Worm (Caenorhabditis elegans): ENCODE measurements around the gene mup-4.
A peak's percentile ranks its signal among the peaks of the same experiment; 100 is the strongest.
"Not testable (repeated sequence)": the region's sequence is repeated elsewhere in the genome, so short reads cannot be mapped to it uniquely, and the experiment has no call there.

Gene mup-4

DNA sequence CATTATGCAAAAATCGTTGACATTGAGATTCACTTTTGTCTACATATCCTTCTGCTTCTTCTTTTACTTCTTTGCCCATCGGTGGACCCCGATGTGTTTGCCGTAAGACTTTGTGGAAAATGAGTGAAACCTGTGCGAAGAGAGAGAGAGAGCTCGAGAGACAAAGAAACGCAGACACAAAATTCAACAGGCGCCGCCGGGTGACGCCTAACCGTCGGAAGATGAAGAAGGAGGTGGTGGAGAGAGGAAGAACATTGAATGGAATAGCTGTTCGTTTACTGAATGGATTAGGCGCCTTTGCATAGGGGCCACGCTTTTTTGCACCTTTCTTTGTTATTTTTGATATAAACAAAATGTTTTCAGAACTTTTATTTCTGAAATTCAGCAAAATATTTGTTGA, 18.1 kb upstream of the mup-4 start:
- no peak for TF ChIP-seq him-1 (tag; optimal IDR thresholded peaks at IDR 0.05)
- TF ChIP-seq W03F9.2 (tag; optimal IDR thresholded peaks at IDR 0.05) = no peak
- TF ChIP-seq dao-5 (tag; optimal IDR thresholded peaks at IDR 0.05) = no peak

DNA sequence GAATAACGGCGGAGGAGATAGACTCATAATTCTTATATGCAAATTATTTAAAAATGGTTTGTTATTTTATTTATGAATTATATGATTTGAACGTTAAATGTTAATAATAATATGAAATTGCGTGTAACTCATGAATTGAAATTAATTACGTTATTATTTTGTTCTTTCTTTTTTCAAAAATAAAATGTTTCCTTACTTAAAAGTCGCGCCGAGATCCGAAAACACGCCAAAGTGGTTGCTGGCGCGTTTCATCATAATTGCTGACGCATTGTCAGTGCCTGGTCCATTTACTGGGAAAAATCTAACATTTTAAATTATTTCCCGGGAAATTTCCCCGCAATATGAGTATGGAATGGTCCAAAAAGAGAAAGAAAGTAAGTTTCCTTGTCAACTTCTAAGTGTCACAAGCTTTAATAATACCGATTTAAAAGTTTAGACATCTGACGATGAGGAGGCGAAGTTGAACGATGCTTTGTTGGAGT, 10.6 kb upstream of the mup-4 start, which contains the start of the genes C07H6.9 and sap-140:
Gene C07H6.9, minus strand, starts transcription at position 51 of the 482 bp plus-strand sequence.
Gene sap-140, plus strand, starts transcription at position 318 of the 482 bp plus-strand sequence.
- peak; percentile 83 for TF ChIP-seq W03F9.2 (tag; optimal IDR thresholded peaks at IDR 0.05)
- TF ChIP-seq him-1 (tag; optimal IDR thresholded peaks at IDR 0.05) = peak; percentile 24
- no peak for TF ChIP-seq dao-5 (tag; optimal IDR thresholded peaks at IDR 0.05)

DNA sequence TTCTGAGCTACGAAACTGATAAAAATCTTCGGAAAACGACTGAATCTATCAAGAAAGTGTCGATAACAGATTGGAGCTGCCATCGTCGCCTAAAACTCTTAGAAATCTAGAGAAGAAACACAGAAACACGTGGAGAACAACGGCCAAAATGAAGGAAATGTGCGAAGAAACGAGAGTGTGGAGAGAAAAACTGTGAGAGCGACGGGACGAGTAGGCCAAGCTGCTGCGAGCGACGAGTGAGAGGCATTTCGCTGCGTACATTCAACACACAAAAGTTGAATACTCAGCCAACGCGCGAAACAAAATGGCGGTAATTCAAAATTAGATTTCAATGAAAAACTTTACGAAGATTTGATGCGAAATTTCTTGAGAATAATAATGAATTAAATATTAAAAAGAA, 9.4 kb upstream of the mup-4 start:
- TF ChIP-seq him-1 (tag; optimal IDR thresholded peaks at IDR 0.05) (no peak), W03F9.2 (tag; optimal IDR thresholded peaks at IDR 0.05) (peak; percentile 86), dao-5 (tag; optimal IDR thresholded peaks at IDR 0.05) (no peak)

DNA sequence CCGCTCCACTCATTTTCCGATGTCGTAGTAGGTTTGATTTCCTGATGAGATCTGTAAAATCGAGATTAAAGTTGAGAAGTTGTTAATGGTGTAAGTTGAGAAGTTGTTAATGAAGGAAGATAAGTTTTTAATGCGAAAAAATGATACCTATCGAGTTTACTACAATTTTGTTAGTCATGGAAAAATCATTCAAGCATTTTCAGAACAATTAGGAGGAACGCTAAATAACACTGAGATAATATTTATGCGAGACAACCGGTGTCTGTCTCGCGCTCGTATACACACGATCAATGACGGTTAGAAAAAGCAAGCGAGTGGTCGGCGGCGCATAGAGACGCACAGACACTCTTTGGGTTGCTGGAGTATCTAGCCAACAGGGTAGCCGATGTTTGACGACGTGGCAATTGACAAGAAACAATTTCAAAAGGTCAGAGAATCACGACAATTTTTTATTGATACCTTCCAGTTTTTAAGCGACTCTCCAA, 8.9 kb upstream of the mup-4 start, which contains the start of gene cgh-1:
Gene cgh-1, minus strand, starts transcription at position 51 of the 485 bp plus-strand sequence.
- TF ChIP-seq dao-5 (tag; optimal IDR thresholded peaks at IDR 0.05) = no peak
- TF ChIP-seq W03F9.2 (tag; optimal IDR thresholded peaks at IDR 0.05) = no peak
- no peak for TF ChIP-seq him-1 (tag; optimal IDR thresholded peaks at IDR 0.05)

DNA sequence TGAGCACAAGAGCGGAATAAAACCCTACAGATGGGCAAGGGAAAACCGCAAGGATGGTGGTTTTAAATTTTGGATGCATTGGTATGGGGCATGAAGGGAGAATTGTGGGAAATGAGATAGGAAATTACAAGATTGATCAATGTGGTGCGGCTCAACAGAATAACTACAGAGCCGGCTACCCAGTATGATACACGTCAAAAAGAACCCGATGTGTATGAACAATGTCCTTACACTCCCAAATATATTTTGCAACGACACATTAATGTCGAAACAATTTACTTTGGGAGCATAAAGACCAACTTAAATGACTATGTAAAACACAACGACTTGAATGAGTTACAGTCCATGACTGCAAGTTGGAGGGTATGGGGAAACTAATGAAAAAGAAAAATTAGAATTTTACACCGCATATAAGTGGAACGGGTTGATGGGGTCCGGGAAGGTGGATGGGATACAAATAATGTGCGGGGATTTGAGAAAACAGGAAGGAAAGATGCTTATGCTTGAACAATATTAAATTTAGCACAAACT, 6.8 kb upstream of the mup-4 start:
- no peak for TF ChIP-seq W03F9.2 (tag; optimal IDR thresholded peaks at IDR 0.05)
- TF ChIP-seq dao-5 (tag; optimal IDR thresholded peaks at IDR 0.05) = peak; percentile 30
- TF ChIP-seq him-1 (tag; optimal IDR thresholded peaks at IDR 0.05) = no peak

DNA sequence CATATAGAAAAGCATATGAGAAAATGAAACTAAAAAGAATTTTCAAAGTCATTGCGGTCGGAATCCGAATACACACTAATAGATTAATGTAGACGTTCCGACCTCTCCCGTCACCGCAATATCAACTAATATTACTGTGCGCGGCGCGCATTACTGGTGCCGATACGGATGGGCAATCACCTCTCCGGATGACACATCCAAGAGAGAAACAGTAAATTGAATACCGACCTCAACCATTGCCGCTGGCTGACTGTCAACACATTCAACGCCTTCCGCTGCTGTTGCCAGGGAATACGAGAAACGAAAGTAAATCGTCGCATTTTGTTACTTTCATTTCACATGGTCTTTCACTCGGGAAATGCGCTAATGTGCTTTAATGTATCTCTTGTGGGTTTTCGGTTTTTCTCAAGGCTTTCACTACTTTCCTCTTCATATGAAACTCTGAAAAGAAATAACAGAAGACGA, 6.0 kb upstream of the mup-4 start:
- TF ChIP-seq him-1 (tag; optimal IDR thresholded peaks at IDR 0.05) = no peak
- no peak for TF ChIP-seq W03F9.2 (tag; optimal IDR thresholded peaks at IDR 0.05)
- no peak for TF ChIP-seq dao-5 (tag; optimal IDR thresholded peaks at IDR 0.05)

DNA sequence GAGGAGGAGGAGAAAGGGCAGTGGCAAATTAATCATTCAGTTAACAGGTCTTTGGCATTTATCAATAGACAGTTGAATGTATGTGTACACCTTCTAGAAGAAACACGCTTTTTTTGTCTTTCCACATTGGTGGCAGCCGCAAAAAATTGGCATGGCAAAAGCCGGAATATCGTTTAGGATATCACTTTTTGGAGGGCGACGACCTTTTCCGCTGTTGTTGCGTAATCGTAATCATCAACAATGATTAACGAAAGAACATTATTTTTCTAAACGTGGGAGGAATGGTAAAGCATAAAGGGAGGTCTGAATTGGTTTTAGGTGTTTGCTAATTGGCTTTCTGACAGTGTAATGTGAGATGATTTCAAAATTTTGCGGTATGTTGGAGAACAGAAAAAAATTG, 3.0 kb upstream of the mup-4 start:
- TF ChIP-seq W03F9.2 (tag; optimal IDR thresholded peaks at IDR 0.05) = no peak
- TF ChIP-seq him-1 (tag; optimal IDR thresholded peaks at IDR 0.05) = no peak
- TF ChIP-seq dao-5 (tag; optimal IDR thresholded peaks at IDR 0.05) = no peak

DNA sequence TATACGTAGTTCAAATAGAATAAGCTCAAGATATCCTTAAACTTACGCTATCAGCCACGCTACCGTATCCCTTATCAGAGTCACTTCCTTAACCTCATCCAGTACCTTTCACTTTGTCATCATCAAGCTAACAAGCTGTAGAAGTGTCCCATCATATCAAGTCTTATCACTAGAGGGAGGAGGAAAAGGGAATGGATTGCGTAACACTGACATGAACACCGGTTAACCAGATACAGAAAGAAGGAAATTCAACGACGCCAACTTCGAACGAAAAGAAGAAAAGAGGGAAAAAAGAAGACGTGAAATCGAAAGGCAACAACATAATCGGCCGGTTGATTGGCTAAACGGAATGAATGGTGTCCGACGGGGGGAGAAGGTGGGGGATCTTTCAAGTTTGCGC, 1.2 kb upstream of the mup-4 start:
- TF ChIP-seq dao-5 (tag; optimal IDR thresholded peaks at IDR 0.05) = no peak

DNA sequence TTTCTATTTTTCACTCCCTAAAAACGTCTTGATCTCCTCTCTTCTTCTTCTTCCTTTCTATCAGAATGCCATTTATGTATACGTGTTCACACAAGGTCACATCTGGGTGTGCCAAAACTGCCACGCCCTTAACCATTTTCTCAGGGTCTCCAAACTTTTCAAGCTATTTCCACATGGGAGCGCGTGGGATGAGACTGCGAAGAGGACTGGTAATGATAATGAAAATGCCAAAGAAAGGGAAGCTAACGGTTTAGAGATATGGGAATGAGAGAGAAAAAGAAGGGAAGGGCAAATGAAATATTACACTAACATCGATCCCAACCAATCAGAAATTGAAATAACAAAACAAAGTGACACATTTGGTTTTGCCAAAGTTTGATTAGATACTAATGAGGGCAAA, 602 bp downstream of the mup-4 start:
- TF ChIP-seq him-1 (tag; optimal IDR thresholded peaks at IDR 0.05) = no peak
- TF ChIP-seq W03F9.2 (tag; optimal IDR thresholded peaks at IDR 0.05) = no peak
- no peak for TF ChIP-seq dao-5 (tag; optimal IDR thresholded peaks at IDR 0.05)

DNA sequence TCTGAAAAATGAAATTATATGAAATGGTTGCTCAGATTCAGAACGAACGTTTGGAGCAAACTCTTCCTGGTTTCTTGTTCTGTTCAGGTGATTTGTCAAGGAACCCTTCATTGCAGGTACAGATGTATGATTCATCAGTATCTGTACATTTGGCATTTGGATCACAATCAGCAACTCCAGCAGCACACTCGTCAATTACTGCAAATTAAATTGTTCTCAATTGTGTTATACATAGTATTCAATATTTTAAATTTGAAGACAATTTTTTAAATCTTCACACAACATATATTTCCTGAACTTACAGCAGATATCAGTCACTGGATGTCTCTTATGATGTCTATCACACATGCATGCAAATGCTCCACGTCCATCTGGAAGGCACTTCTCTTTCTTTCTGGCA, 4.1 kb downstream of the mup-4 start:
- no peak for TF ChIP-seq W03F9.2 (tag; optimal IDR thresholded peaks at IDR 0.05)
- TF ChIP-seq him-1 (tag; optimal IDR thresholded peaks at IDR 0.05) = no peak
- no peak for TF ChIP-seq dao-5 (tag; optimal IDR thresholded peaks at IDR 0.05)

DNA sequence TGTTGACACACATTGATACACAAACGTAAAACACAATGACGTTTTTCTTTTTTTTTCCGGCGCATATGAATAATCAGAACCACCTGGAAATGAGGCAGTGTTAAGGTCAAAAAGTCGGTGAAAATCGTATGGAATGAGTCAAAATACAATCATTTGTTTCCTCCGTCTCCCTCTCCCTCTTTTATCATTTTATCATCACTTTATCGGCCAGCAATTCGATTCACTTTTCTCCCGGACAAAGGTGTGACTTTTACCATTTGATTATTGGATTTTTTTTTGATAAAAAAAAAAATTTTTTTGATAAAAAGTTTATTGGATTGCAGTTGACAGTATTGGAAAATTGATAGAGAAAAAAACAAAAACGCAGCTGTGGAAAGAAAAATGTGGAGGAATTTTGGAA, 10.0 kb downstream of the mup-4 start:
- TF ChIP-seq W03F9.2 (tag; optimal IDR thresholded peaks at IDR 0.05) = no peak
- no peak for TF ChIP-seq dao-5 (tag; optimal IDR thresholded peaks at IDR 0.05)
- no peak for TF ChIP-seq him-1 (tag; optimal IDR thresholded peaks at IDR 0.05)

DNA sequence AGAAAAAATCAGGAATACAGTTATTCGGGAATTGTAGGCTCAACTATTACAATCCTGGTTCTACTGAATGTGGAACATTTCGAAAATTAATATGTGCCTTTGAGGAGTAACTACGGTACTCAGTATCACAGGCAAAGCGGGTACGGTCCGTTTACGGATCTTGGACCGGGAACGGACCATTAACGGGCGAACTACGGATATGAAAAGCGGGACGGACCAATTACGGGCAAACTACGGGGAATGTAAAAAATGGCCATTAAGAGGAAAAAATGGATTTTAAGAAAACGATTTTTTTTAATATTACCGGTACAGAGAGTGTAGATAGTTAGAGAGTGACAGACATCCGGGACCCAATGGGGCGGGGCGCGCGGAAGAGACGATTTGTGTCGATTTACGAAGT, 19.9 kb downstream of the mup-4 start, which contains the start of gene H14A12.5:
Gene H14A12.5, minus strand, starts transcription at position 101 of the 400 bp plus-strand sequence.
- TF ChIP-seq him-1, W03F9.2, dao-5 (tag; optimal IDR thresholded peaks at IDR 0.05): not testable (repeated sequence)

DNA sequence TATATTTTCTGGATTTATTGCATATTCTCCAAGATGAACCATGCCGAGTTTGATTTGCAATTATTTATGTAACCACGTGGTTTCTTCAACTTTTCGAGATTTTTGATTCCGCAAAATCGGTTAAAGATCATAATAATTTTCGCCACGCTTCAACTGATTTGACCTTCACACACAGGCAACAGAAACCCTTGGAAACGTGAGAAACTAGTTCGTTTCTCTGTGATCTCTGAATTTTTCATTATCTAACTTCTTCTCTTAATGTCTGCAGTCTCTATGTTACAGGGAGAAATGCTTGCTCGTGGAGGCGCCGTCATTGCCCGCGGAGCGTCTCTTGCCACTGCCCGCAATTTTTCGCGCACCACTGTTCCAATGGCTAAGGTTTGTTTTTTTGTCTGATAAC, 23.6 kb downstream of the mup-4 start, which contains the start of gene fum-1:
Gene fum-1, plus strand, starts transcription at position 259 of the 400 bp plus-strand sequence.
- TF ChIP-seq him-1 (tag; optimal IDR thresholded peaks at IDR 0.05) = no peak
- no peak for TF ChIP-seq W03F9.2 (tag; optimal IDR thresholded peaks at IDR 0.05)
- TF ChIP-seq dao-5 (tag; optimal IDR thresholded peaks at IDR 0.05) = no peak

DNA sequence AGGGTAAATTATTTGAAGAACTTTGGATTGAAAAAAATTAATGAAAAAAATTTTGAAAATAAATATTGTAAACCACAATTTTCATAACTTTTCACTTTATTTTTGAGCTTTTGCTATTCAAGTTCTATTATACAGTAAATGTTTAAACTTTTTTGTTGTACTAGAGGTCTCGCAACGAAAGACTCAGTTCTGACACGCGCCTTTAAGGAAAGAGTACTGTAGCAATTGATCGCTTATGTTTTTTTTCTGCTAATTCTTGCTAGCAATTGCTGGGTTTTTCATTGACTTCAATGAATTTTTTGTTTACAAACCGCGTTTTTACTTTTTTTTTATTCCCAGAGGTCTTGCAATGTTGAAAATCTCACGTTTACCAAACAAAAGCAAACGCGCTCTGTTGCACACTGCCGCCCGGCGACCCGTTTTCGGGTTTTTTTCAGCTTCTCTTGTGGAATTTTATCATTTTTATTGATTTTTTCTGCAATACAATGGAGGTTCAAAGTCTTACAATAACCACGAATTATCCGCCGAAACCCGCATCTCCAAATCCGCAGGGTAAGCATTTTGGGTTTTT, 25.4 kb downstream of the mup-4 start, which contains the start of gene H14A12.3:
Gene H14A12.3, plus strand, starts transcription at position 360 of the 571 bp plus-strand sequence.
- no peak for TF ChIP-seq him-1 (tag; optimal IDR thresholded peaks at IDR 0.05)
- no peak for TF ChIP-seq W03F9.2 (tag; optimal IDR thresholded peaks at IDR 0.05)
- no peak for TF ChIP-seq dao-5 (tag; optimal IDR thresholded peaks at IDR 0.05)

All from whole organism, L4/young adult.